Fruit fly (Drosophila melanogaster) whole organism, embryonic: ENCODE data around the gene CG7377.

Experiments
- Abd-B ChIP-seq: fragments of 200-800 bp; sonication (Bioruptor generic); optimal IDR thresholded peaks from 2 replicates; lab custom pipeline; 2018; ENCODE audit warnings: missing biosample characterization, mild to moderate bottlenecking, missing genetic modification characterization, moderate library complexity
- Adf1 ChIP-seq: fragments of 200-800 bp; sonication (Bioruptor generic); IDR thresholded peaks from 2 replicates; pipeline ENCODE4 v1.3.6; 2022; ENCODE audit warnings: missing biosample characterization, missing genetic modification characterization
- Awh ChIP-seq: fragments of 200-800 bp; sonication (Bioruptor generic); IDR thresholded peaks from 2 replicates; pipeline ENCODE4, ENCODE4 v1.3.6; 2022; ENCODE audit warnings: missing biosample characterization, missing genetic modification characterization
- CG10366 ChIP-seq: fragments of 200-800 bp; sonication (Bioruptor generic); IDR thresholded peaks from 2 replicates; pipeline ENCODE4 v1.3.6; 2022; ENCODE audit warnings: missing biosample characterization, missing genetic modification characterization
- CG10431 ChIP-seq: fragments of 200-800 bp; sonication (Bioruptor generic); optimal IDR thresholded peaks from 3 replicates; lab custom pipeline; 2018; ENCODE audit warnings: missing biosample characterization, mild to moderate bottlenecking, missing genetic modification characterization
- CG12659 ChIP-seq: fragments of 200-800 bp; sonication (Bioruptor generic); optimal IDR thresholded peaks from 3 replicates; lab custom pipeline; 2017; ENCODE audit warnings: mild to moderate bottlenecking, missing biosample characterization, missing genetic modification reagents, missing genetic modification characterization
- CG13624 ChIP-seq: fragments of 200-800 bp; sonication (Bioruptor generic); optimal IDR thresholded peaks from 2 replicates; lab custom pipeline; 2016; ENCODE audit warnings: missing biosample characterization, missing genetic modification characterization
- CG14441 ChIP-seq: fragments of 200-800 bp; sonication (Bioruptor generic); IDR thresholded peaks from 2 replicates; pipeline ENCODE4 v1.3.6; 2022; ENCODE audit warnings: missing biosample characterization, missing genetic modification characterization
- CG14860 ChIP-seq: fragments of 200-800 bp; sonication (Bioruptor generic); IDR thresholded peaks from 3 replicates; pipeline ENCODE4 v1.3.6; 2022; ENCODE audit warnings: missing biosample characterization, missing genetic modification characterization; ENCODE audit not compliant: partially characterized antibody
- CG15011 ChIP-seq: fragments of 200-800 bp; sonication (Bioruptor generic); optimal IDR thresholded peaks from 3 replicates; lab custom pipeline; 2018; ENCODE audit warnings: missing biosample characterization, mild to moderate bottlenecking, missing genetic modification characterization
- CG17361 ChIP-seq: fragments of 200-800 bp; sonication (Bioruptor generic); IDR thresholded peaks from 3 replicates; pipeline ENCODE4 v1.3.6; 2022; ENCODE audit warnings: missing biosample characterization, missing genetic modification characterization
- CG34376 ChIP-seq: fragments of 200-800 bp; sonication (Bioruptor generic); optimal IDR thresholded peaks from 2 replicates; lab custom pipeline; 2018; ENCODE audit warnings: missing biosample characterization, mild to moderate bottlenecking, missing genetic modification characterization
- CG3995 ChIP-seq: fragments of 200-800 bp; sonication (Bioruptor generic); optimal IDR thresholded peaks from 3 replicates; lab custom pipeline; 2016; ENCODE audit warnings: missing biosample characterization, missing genetic modification characterization
- CG4360 ChIP-seq: fragments of 200-800 bp; sonication (Bioruptor generic); IDR thresholded peaks from 2 replicates; pipeline ENCODE4 v1.3.6; 2022; ENCODE audit warnings: missing biosample characterization, missing genetic modification characterization
- CG4707 ChIP-seq: fragments of 200-800 bp; sonication (Bioruptor generic); optimal IDR thresholded peaks from 2 replicates; lab custom pipeline; 2018; ENCODE audit warnings: missing biosample characterization, mild to moderate bottlenecking, missing genetic modification characterization, moderate library complexity
- CG4820 ChIP-seq: fragments of 200-800 bp; sonication (Bioruptor generic); optimal IDR thresholded peaks from 3 replicates; lab custom pipeline; 2016; ENCODE audit warnings: missing biosample characterization, missing genetic modification characterization
- CG5180 ChIP-seq: fragments of 200-800 bp; sonication (Bioruptor generic); optimal IDR thresholded peaks from 3 replicates; lab custom pipeline; 2017; ENCODE audit warnings: missing biosample characterization, missing genetic modification characterization, mild to moderate bottlenecking, moderate library complexity, missing genetic modification reagents
- CG6683 ChIP-seq: fragments of 200-800 bp; sonication (Bioruptor generic); optimal IDR thresholded peaks from 2 replicates; lab custom pipeline; 2017; ENCODE audit warnings: missing biosample characterization, mild to moderate bottlenecking, missing genetic modification characterization, missing genetic modification reagents
- CHES-1-like ChIP-seq: fragments of 200-800 bp; sonication (Bioruptor generic); optimal IDR thresholded peaks from 2 replicates; lab custom pipeline; 2016; ENCODE audit warnings: missing biosample characterization, missing genetic modification characterization
- CoRest ChIP-seq: fragments of 200-800 bp; sonication (Bioruptor generic); optimal IDR thresholded peaks from 3 replicates; lab custom pipeline; 2018; ENCODE audit warnings: missing biosample characterization, mild to moderate bottlenecking, missing genetic modification characterization, moderate library complexity
- Elba2 ChIP-seq: fragments of 200-800 bp; sonication (Bioruptor generic); optimal IDR thresholded peaks from 3 replicates; lab custom pipeline; 2016; ENCODE audit warnings: missing biosample characterization, missing genetic modification characterization
- GATAe ChIP-seq: fragments of 200-800 bp; sonication (Bioruptor generic); conservative IDR thresholded peaks from 2 replicates; pipeline ENCODE4 v1.3.6; 2022; ENCODE audit warnings: missing biosample characterization, missing genetic modification characterization
- HHEX ChIP-seq: fragments of 200-800 bp; sonication (Bioruptor generic); optimal IDR thresholded peaks from 3 replicates; lab custom pipeline; 2017; ENCODE audit warnings: missing biosample characterization, mild to moderate bottlenecking, missing genetic modification characterization, missing genetic modification reagents
- Hey ChIP-seq: fragments of 200-800 bp; sonication (Bioruptor generic); optimal IDR thresholded peaks from 3 replicates; lab custom pipeline; 2018; ENCODE audit warnings: missing biosample characterization, mild to moderate bottlenecking, missing genetic modification characterization
- HmgZ ChIP-seq: fragments of 200-800 bp; sonication (Bioruptor generic); optimal IDR thresholded peaks from 2 replicates; lab custom pipeline; 2018; ENCODE audit warnings: missing biosample characterization, mild to moderate bottlenecking, missing genetic modification characterization
- Hr3 ChIP-seq: fragments of 200-800 bp; sonication (Bioruptor generic); optimal IDR thresholded peaks from 3 replicates; lab custom pipeline; 2016; ENCODE audit warnings: missing biosample characterization, missing genetic modification characterization
- Myb ChIP-seq: fragments of 200-800 bp; sonication (Bioruptor generic); optimal IDR thresholded peaks from 2 replicates; lab custom pipeline; 2016; ENCODE audit warnings: missing biosample characterization, missing genetic modification characterization
- Usf ChIP-seq: fragments of 200-800 bp; sonication (Bioruptor generic); optimal IDR thresholded peaks from 2 replicates; lab custom pipeline; 2017; ENCODE audit warnings: missing genotype, missing biosample characterization, missing genetic modification characterization
- bbx ChIP-seq: fragments of 200-800 bp; sonication (Bioruptor generic); IDR thresholded peaks from 2 replicates; pipeline ENCODE4 v1.3.6; 2022; ENCODE audit warnings: missing biosample characterization, missing genetic modification characterization; ENCODE audit not compliant: partially characterized antibody
- ci ChIP-seq: fragments of 200-800 bp; sonication (Bioruptor generic); IDR thresholded peaks from 3 replicates; pipeline ENCODE4 v1.3.6; 2022; ENCODE audit warnings: missing biosample characterization, missing genetic modification characterization
- crc ChIP-seq: fragments of 200-800 bp; sonication (Bioruptor generic); optimal IDR thresholded peaks from 2 replicates; lab custom pipeline; 2016; ENCODE audit warnings: missing biosample characterization, missing genetic modification characterization
- ems ChIP-seq: fragments of 200-800 bp; sonication (Bioruptor generic); optimal IDR thresholded peaks from 3 replicates; lab custom pipeline; 2016; ENCODE audit warnings: missing biosample characterization, missing genetic modification characterization
- fd3F ChIP-seq: fragments of 200-800 bp; sonication (Bioruptor generic); optimal IDR thresholded peaks from 2 replicates; lab custom pipeline; 2018; ENCODE audit warnings: missing biosample characterization, mild to moderate bottlenecking, missing genetic modification characterization, moderate library complexity
- fd96Cb ChIP-seq: fragments of 200-800 bp; sonication (Bioruptor generic); optimal IDR thresholded peaks from 2 replicates; lab custom pipeline; 2018; ENCODE audit warnings: missing biosample characterization, mild to moderate bottlenecking, missing genetic modification characterization, moderate library complexity
- ftz-f1 ChIP-seq: fragments of 200-800 bp; sonication (Bioruptor generic); optimal IDR thresholded peaks from 2 replicates; lab custom pipeline; 2016; ENCODE audit warnings: missing biosample characterization, missing genetic modification characterization
- fu2 ChIP-seq: fragments of 200-800 bp; sonication (Bioruptor generic); optimal IDR thresholded peaks from 2 replicates; lab custom pipeline; 2016; ENCODE audit warnings: missing biosample characterization, missing genetic modification characterization
- ham ChIP-seq: fragments of 200-800 bp; sonication (Bioruptor generic); IDR thresholded peaks from 2 replicates; pipeline ENCODE4 v1.3.6; 2022; ENCODE audit warnings: missing biosample characterization, missing genetic modification characterization
- jigr1 ChIP-seq: fragments of 200-800 bp; sonication (Bioruptor generic); IDR thresholded peaks from 3 replicates; pipeline ENCODE4 v1.3.6; 2022; ENCODE audit warnings: missing biosample characterization, missing genetic modification characterization
- klu ChIP-seq: fragments of 200-800 bp; sonication (Bioruptor generic); IDR thresholded peaks from 2 replicates; pipeline ENCODE4 v1.3.6; 2022; ENCODE audit warnings: missing biosample characterization, missing genetic modification characterization
- mld ChIP-seq: fragments of 200-800 bp; sonication (Bioruptor generic); IDR thresholded peaks from 3 replicates; pipeline ENCODE4 v1.3.6; 2022; ENCODE audit warnings: missing biosample characterization, missing genetic modification characterization; ENCODE audit not compliant: partially characterized antibody
- oc ChIP-seq: fragments of 200-800 bp; sonication (Bioruptor generic); optimal IDR thresholded peaks from 2 replicates; lab custom pipeline; 2018; ENCODE audit warnings: missing biosample characterization, mild to moderate bottlenecking, missing genetic modification characterization, moderate library complexity
- pan ChIP-seq, 4 experiments: fragments of >200 bp in 3 of 4; fragments of 200-800 bp in 1 of 4; sonication (Bioruptor generic) in 1 of 4; optimal IDR thresholded peaks in 3 of 4; IDR thresholded peaks in 1 of 4; 2 replicates each; pipeline versions ENCODE4 v1.3.6 to Lab custom; 2017 to 2022; ENCODE audit warnings: missing biosample characterization in 2 of 4, missing genetic modification characterization in 2 of 4, mixed read lengths in 1 of 4
- phol ChIP-seq: fragments of 200-800 bp; sonication (Bioruptor generic); optimal IDR thresholded peaks from 3 replicates; lab custom pipeline; 2018; ENCODE audit warnings: missing biosample characterization, mild to moderate bottlenecking, missing genetic modification characterization, moderate library complexity
- repo ChIP-seq: fragments of 200-800 bp; sonication (Bioruptor generic); optimal IDR thresholded peaks from 2 replicates; lab custom pipeline; 2016; ENCODE audit warnings: missing biosample characterization, missing genetic modification characterization
- ro ChIP-seq: fragments of 200-800 bp; sonication (Bioruptor generic); IDR thresholded peaks from 2 replicates; pipeline ENCODE4 v1.3.6; 2022; ENCODE audit warnings: missing biosample characterization, missing genetic modification characterization
- stc ChIP-seq: fragments of 200-800 bp; sonication (Bioruptor generic); IDR thresholded peaks from 2 replicates; pipeline ENCODE4 v1.3.6; 2022; ENCODE audit warnings: missing biosample characterization, missing genetic modification characterization
- sug ChIP-seq: fragments of 200-800 bp; optimal IDR thresholded peaks from 2 replicates; lab custom pipeline; 2019; ENCODE audit warnings: missing biosample characterization, mild to moderate bottlenecking, missing genetic modification characterization, moderate library complexity
- trem ChIP-seq: fragments of 200-800 bp; optimal IDR thresholded peaks from 3 replicates; lab custom pipeline; 2019; ENCODE audit warnings: missing biosample characterization, mild to moderate bottlenecking, missing genetic modification characterization, moderate library complexity
- vvl ChIP-seq: fragments of 200-800 bp; sonication (Bioruptor generic); IDR thresholded peaks from 2 replicates; pipeline ENCODE4 v1.3.6; 2022; ENCODE audit warnings: missing biosample characterization, missing genetic modification characterization
- zen2 ChIP-seq: fragments of 200-800 bp; sonication (Bioruptor generic); IDR thresholded peaks from 3 replicates; pipeline ENCODE4 v1.3.6; 2022; ENCODE audit warnings: missing biosample characterization, missing genetic modification characterization; ENCODE audit not compliant: partially characterized antibody

Gene CG7377

DNA sequence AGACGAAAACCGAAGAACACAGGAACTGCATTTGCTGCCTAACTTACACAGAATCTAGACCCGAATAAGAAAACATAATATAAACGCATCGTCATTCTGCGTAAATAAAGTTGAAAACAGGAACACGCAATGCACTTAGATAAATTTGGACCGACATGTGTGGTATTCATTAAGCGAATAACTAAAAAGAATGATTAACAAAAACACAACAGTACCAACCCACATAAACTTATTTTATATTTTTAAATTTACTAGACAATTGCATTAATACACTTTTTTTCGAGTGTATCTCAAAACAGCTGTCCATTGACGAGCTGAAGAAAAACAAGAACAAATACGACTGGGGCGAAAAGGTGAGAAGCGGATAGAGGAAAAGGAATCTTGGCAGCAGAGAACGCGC lies 35.2 kb upstream of the CG7377 start (continued):
- TF ChIP-seq zen2 (no peak), klu (peak; percentile 53; the same call in 1 of the 2 replicates), CG14441 (GFP tag; lab: Robert Waterston, UW) (peak; percentile 68), stc (GFP tag; lab: Robert Waterston, UW) (peak; percentile 56; the same call in 1 of the 2 replicates), CG4820 (GFP tag; lab: Kevin White, UChicago) (peak; percentile 89), CG10431 (GFP tag; lab: Kevin White, UChicago) (peak; percentile 41), CG34376 (GFP tag; lab: Kevin White, UChicago) (no peak), Elba2 (GFP tag; lab: Kevin White, UChicago) (peak; percentile 59), fu2 (GFP tag; lab: Kevin White, UChicago) (peak; percentile 11), CG5180 (GFP tag; lab: Kevin White, UChicago) (peak; percentile 56), CG14860 (no peak), CG3995 (no peak), phol (tag; lab: Kevin White, UChicago) (peak; percentile 91), fd96Cb (tag; lab: Kevin White, UChicago) (peak; percentile 91), ems (GFP tag; lab: Kevin White, UChicago) (peak; percentile 82), fd3F (GFP tag; lab: Kevin White, UChicago) (no peak), jigr1 (GFP tag; lab: Robert Waterston, UW) (no peak), vvl (GFP tag; lab: Robert Waterston, UW) (peak; percentile 96), CG12659 (GFP tag; lab: Kevin White, UChicago) (peak; percentile 72), CG10366 (peak; percentile 73), ham (no peak), CG4360 (peak; percentile 56; the same call in 1 of the 2 replicates), Hr3 (GFP tag; lab: Kevin White, UChicago) (peak; percentile 77), HmgZ (tag; lab: Kevin White, UChicago) (peak; percentile 25), ro (GFP tag; lab: Robert Waterston, UW) (peak; percentile 67; the same call in 1 of the 2 replicates), ftz-f1 (GFP tag; lab: Kevin White, UChicago) (no peak), mld (GFP tag; lab: Robert Waterston, UW) (no peak), CG17361 (GFP tag; lab: Robert Waterston, UW) (peak; percentile 91), CG6683 (peak; percentile 32), repo (GFP tag; lab: Kevin White, UChicago) (peak; percentile 65), Adf1 (GFP tag; lab: Robert Waterston, UW) (no peak), CoRest (tag; lab: Kevin White, UChicago) (peak; percentile 85), pan (optimal IDR thresholded peaks at IDR 0.05; lab: Kevin White, UChicago) (no peak), pan (GFP tag; optimal IDR thresholded peaks at IDR 0.05 in 1 of 2, IDR thresholded peaks at IDR 0.05 in 1 of 2) (peak in 1 of 2 experiments; percentile 76), CHES-1-like (GFP tag; lab: Kevin White, UChicago) (peak; percentile 59), GATAe (no peak), Hey (tag; lab: Kevin White, UChicago) (no peak), CG13624 (GFP tag; lab: Kevin White, UChicago) (peak; percentile 48), sug (tag; lab: Kevin White, UChicago) (peak; percentile 11), HHEX (peak; percentile 63), ci (GFP tag; lab: Robert Waterston, UW) (peak; percentile 89), CG15011 (GFP tag; lab: Kevin White, UChicago) (peak; percentile 9), CG4707 (peak; percentile 67), trem (tag; lab: Kevin White, UChicago) (peak; percentile 93), Abd-B (GFP tag; lab: Kevin White, UChicago) (peak; percentile 84), Awh (GFP tag; lab: Robert Waterston, UW) (peak; percentile 61), Myb (GFP tag; lab: Kevin White, UChicago) (peak; percentile 32), oc (tag; lab: Kevin White, UChicago) (peak; percentile 80), Usf (peak; percentile 70), bbx (GFP tag; lab: Robert Waterston, UW) (no peak), crc (GFP tag; lab: Kevin White, UChicago) (peak; percentile 37)
